Worm (Caenorhabditis elegans): ENCODE data around the gene sdz-19.
"Not testable (repeated sequence)": the region's sequence is repeated elsewhere in the genome, so short reads cannot be mapped to it uniquely, and the experiment has no call there.

DNA sequence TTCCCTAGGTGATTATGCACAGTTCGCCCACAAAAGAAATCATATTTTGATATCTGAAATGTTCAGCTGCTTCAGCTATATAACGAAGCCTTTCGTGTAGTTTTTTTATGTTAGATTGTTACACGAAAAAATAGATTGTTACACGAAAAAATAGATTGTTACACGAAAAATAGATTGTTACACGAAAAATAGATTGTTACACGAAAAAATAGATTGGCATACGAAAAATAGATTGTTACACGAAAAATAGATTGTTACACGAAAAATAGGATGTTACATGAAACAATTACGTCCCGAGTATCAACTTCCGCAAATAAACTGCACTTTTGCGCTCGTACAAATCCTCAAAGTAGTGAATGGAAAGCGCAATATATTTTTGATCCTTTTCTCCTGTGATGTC, 556 bp downstream of the sdz-19 start:
- TF ChIP-seq pha-4 (tag; optimal IDR thresholded peaks at IDR 0.05); blmp-1 (tag; optimal IDR thresholded peaks at IDR 0.05); mab-5 (tag; optimal IDR thresholded peaks at IDR 0.05); snpc-4 (tag; optimal IDR thresholded peaks at IDR 0.05); elt-1 (tag; optimal IDR thresholded peaks at IDR 0.05; ENCODE audit: borderline replicate concordance, insufficient read depth); ces-1 (GFP tag; optimal IDR thresholded peaks at IDR 0.05); nhr-237 (tag; optimal IDR thresholded peaks at IDR 0.05); lin-13 (tag; optimal IDR thresholded peaks at IDR 0.05); ceh-43 (GFP tag; optimal IDR thresholded peaks at IDR 0.05); ham-2 (GFP tag; optimal IDR thresholded peaks at IDR 0.05); unc-39 (tag; optimal IDR thresholded peaks at IDR 0.05): not testable (repeated sequence)
